Worm (Caenorhabditis elegans) whole organism, L4 larva: ENCODE measurements around the gene C36C5.14.

ENCODE experiments used
- F49E8.2 ChIP-seq: sonication (generic microtip); optimal IDR thresholded peaks from 2 replicates; lab custom pipeline; 2016; ENCODE audit warnings: missing compliant biosample characterization, mild to moderate bottlenecking, missing genetic modification characterization, borderline replicate concordance
- ces-1 ChIP-seq: fragments of 150-350 bp; sonication (generic microtip); optimal IDR thresholded peaks from 4 replicates; lab custom pipeline; 2014; ENCODE audit warnings: missing biosample characterization, missing genetic modification reagents, missing genetic modification characterization
- lsy-2 ChIP-seq, 2 experiments: fragments of 150-350 bp in 1 of 2; sonication (generic microtip) in 1 of 2; optimal IDR thresholded peaks; 2 replicates each; lab custom pipeline; 2014 to 2017; ENCODE audit warnings: missing biosample characterization in 2 of 2, missing genetic modification characterization in 2 of 2
- mdl-1 ChIP-seq, 2 experiments: fragments of 150-350 bp in 1 of 2; sonication (generic microtip) in 1 of 2; optimal IDR thresholded peaks; 2 replicates each; lab custom pipeline; 2014 to 2017; ENCODE audit warnings: missing biosample characterization in 2 of 2, missing genetic modification characterization in 2 of 2
- nhr-11 ChIP-seq: fragments of 150-350 bp; optimal IDR thresholded peaks from 2 replicates; lab custom pipeline; 2014; ENCODE audit warnings: missing biosample characterization, missing genetic modification characterization
- pha-4 ChIP-seq, 2 experiments: fragments of 150-350 bp in 1 of 2; fragments of 200-800 bp in 1 of 2; sonication (Bioruptor generic) in 1 of 2; IDR thresholded peaks in 1 of 2; optimal IDR thresholded peaks in 1 of 2; 2 replicates each; pipeline versions ENCODE4 v1.3.6 to Lab custom; 2014 to 2022; ENCODE audit warnings: missing genetic modification characterization in 2 of 2, missing genetic modification reagents in 2 of 2, missing biosample characterization in 1 of 2, missing compliant biosample characterization in 1 of 2
- saeg-2 ChIP-seq: fragments of 200-800 bp; sonication (Bioruptor generic); IDR thresholded peaks from 2 replicates; pipeline ENCODE4 v1.3.6; 2022; ENCODE audit warnings: missing genetic modification reagents, missing genetic modification characterization, missing compliant biosample characterization
- skn-1 ChIP-seq: fragments of 150-350 bp; optimal IDR thresholded peaks from 2 replicates; lab custom pipeline; 2014; ENCODE audit warnings: missing biosample characterization, missing genetic modification characterization
- tag-97 ChIP-seq: fragments of 200-800 bp; sonication (Bioruptor generic); IDR thresholded peaks from 2 replicates; pipeline ENCODE4 v1.3.6; 2022; ENCODE audit warnings: missing genetic modification characterization, missing compliant biosample characterization
- unc-62 ChIP-seq, 3 experiments: fragments of 150-350 bp in 1 of 3; sonication (generic microtip); optimal IDR thresholded peaks in 2 of 3; peaks in 1 of 3; 1 replicate in 1 of 3; 2 replicates in 2 of 3; lab custom pipeline; 2014 to 2017; ENCODE audit warnings: missing biosample characterization in 3 of 3, missing genetic modification characterization in 3 of 3, missing genetic modification reagents in 3 of 3, missing genotype in 1 of 3
- zfp-3 ChIP-seq: fragments of 200-800 bp; sonication (Bioruptor generic); conservative IDR thresholded peaks from 2 replicates; pipeline ENCODE4 v1.3.6; 2022; ENCODE audit warnings: missing genetic modification reagents, missing genetic modification characterization, missing compliant biosample characterization

- TF ChIP-seq unc-62 (GFP tag; optimal IDR thresholded peaks at IDR 0.05 in 1 of 2; lab: Kevin White, UChicago) (no peak), unc-62 (tag; optimal IDR thresholded peaks at IDR 0.05; lab: Kevin White, UChicago) (no peak), mdl-1 (tag; optimal IDR thresholded peaks at IDR 0.05; lab: Kevin White, UChicago) (no peak), nhr-11 (no peak), zfp-3 (GFP tag; lab: Robert Waterston, UW) (no peak), ces-1 (no peak), saeg-2 (GFP tag; lab: Robert Waterston, UW) (no peak), lsy-2 (tag; optimal IDR thresholded peaks at IDR 0.05; lab: Kevin White, UChicago) (no peak), skn-1 (tag; lab: Kevin White, UChicago) (no peak), pha-4 (GFP tag; IDR thresholded peaks at IDR 0.05; lab: Robert Waterston, UW) (no peak), pha-4 (tag; optimal IDR thresholded peaks at IDR 0.05; lab: Kevin White, UChicago) (no peak), tag-97 (GFP tag; lab: Robert Waterston, UW) (no peak), F49E8.2 (tag; lab: Kevin White, UChicago) (no peak)
Measured at ce11 chrV:3151862-3152261, 13.5 kb downstream of the C36C5.14 start, which contains the start of gene srab-6.
